Worm (Caenorhabditis elegans) whole organism, young adult: ENCODE measurements around the gene trx-3.

Experiments
- F49E8.2 ChIP-seq: sonication (generic microtip); optimal IDR thresholded peaks from 3 replicates; lab custom pipeline; 2017; ENCODE audit warnings: missing genetic modification characterization, mild to moderate bottlenecking, missing compliant biosample characterization, antibody characterized with exemption, moderate library complexity; ENCODE audit not compliant: insufficient read depth
- F57A8.1 ChIP-seq: fragments of 200-800 bp; sonication (Bioruptor generic); optimal IDR thresholded peaks from 2 replicates; lab custom pipeline; 2018; ENCODE audit warnings: mild to moderate bottlenecking, missing genetic modification characterization, moderate library complexity, missing compliant biosample characterization
- K11D2.4 ChIP-seq: fragments of 200-800 bp; sonication (Bioruptor generic); IDR thresholded peaks from 2 replicates; pipeline ENCODE4 v1.3.6; 2022; ENCODE audit warnings: missing genetic modification reagents, missing genetic modification characterization, missing compliant biosample characterization
- Y56A3A.18 ChIP-seq: fragments of 200-800 bp; sonication (Bioruptor generic); IDR thresholded peaks from 2 replicates; pipeline ENCODE4 v1.3.6; 2022; ENCODE audit warnings: missing genetic modification reagents, missing genetic modification characterization, missing compliant biosample characterization
- ZK185.1 ChIP-seq: sonication (generic microtip); optimal IDR thresholded peaks from 2 replicates; lab custom pipeline; 2016; ENCODE audit warnings: mild to moderate bottlenecking, missing genetic modification characterization, missing compliant biosample characterization; ENCODE audit not compliant: poor library complexity, severe bottlenecking
- aptf-2 ChIP-seq: fragments of 200-800 bp; sonication (Bioruptor generic); conservative IDR thresholded peaks from 2 replicates; pipeline ENCODE4 v1.3.6; 2022; ENCODE audit warnings: missing genetic modification reagents, missing genetic modification characterization, missing compliant biosample characterization
- aptf-3 ChIP-seq: fragments of 200-800 bp; sonication (Bioruptor generic); IDR thresholded peaks from 2 replicates; pipeline ENCODE4 v1.3.6; 2022; ENCODE audit warnings: missing genetic modification characterization, missing compliant biosample characterization
- attf-6 ChIP-seq: fragments of 200-800 bp; sonication (Bioruptor generic); IDR thresholded peaks from 2 replicates; pipeline ENCODE4 v1.3.6; 2022; ENCODE audit warnings: missing genetic modification reagents, missing genetic modification characterization, missing compliant biosample characterization
- ccch-3 ChIP-seq: fragments of 200-800 bp; sonication (Bioruptor generic); optimal IDR thresholded peaks from 2 replicates; lab custom pipeline; 2018; ENCODE audit warnings: mild to moderate bottlenecking, missing genetic modification characterization, missing compliant biosample characterization
- cebp-1 ChIP-seq, 2 experiments: fragments of 200-800 bp in 1 of 2; sonication (Bioruptor generic) in 1 of 2; sonication (generic microtip) in 1 of 2; IDR thresholded peaks in 1 of 2; optimal IDR thresholded peaks in 1 of 2; 2 replicates each; pipeline versions ENCODE4 v1.3.6 to Lab custom; 2017 to 2022; ENCODE audit warnings: missing compliant biosample characterization in 2 of 2, missing genetic modification characterization in 2 of 2, mild to moderate bottlenecking in 1 of 2, missing genetic modification reagents in 1 of 2, moderate library complexity in 1 of 2
- ceh-27 ChIP-seq: fragments of 200-800 bp; sonication (Bioruptor generic); optimal IDR thresholded peaks from 2 replicates; lab custom pipeline; 2018; ENCODE audit warnings: mild to moderate bottlenecking, missing genetic modification characterization, moderate library complexity, missing compliant biosample characterization
- ceh-91 ChIP-seq: fragments of 200-800 bp; sonication (Bioruptor generic); IDR thresholded peaks from 2 replicates; pipeline ENCODE4 v1.3.6; 2022; ENCODE audit warnings: missing genetic modification reagents, missing genetic modification characterization, missing compliant biosample characterization
- chd-7 ChIP-seq: sonication (generic microtip); optimal IDR thresholded peaks from 2 replicates; lab custom pipeline; 2016; ENCODE audit warnings: mild to moderate bottlenecking, missing genetic modification characterization, moderate library complexity, missing compliant biosample characterization
- dpl-1 ChIP-seq: fragments of 150-350 bp; optimal IDR thresholded peaks from 2 replicates; lab custom pipeline; 2014; ENCODE audit warnings: missing biosample characterization, missing genetic modification reagents, missing genetic modification characterization
- egl-18 ChIP-seq: fragments of 200-800 bp; sonication (Bioruptor generic); IDR thresholded peaks from 2 replicates; pipeline ENCODE4 v1.3.6; 2022; ENCODE audit warnings: missing genetic modification reagents, missing genetic modification characterization, missing compliant biosample characterization
- lag-1 ChIP-seq: fragments of 200-800 bp; sonication (Bioruptor generic); IDR thresholded peaks from 2 replicates; pipeline ENCODE4 v1.3.6; 2022; ENCODE audit warnings: missing genetic modification reagents, missing genetic modification characterization, missing compliant biosample characterization
- let-526 ChIP-seq: fragments of 200-800 bp; sonication (Bioruptor generic); IDR thresholded peaks from 2 replicates; pipeline ENCODE4 v1.3.6; 2022; ENCODE audit warnings: missing genetic modification reagents, missing genetic modification characterization, missing compliant biosample characterization
- lin-26 ChIP-seq: fragments of 200-800 bp; sonication (Bioruptor generic); IDR thresholded peaks from 2 replicates; pipeline ENCODE4 v1.3.6; 2022; ENCODE audit warnings: missing genetic modification reagents, missing genetic modification characterization, missing compliant biosample characterization
- lin-35 ChIP-seq, 3 experiments: fragments of 150-350 bp in 2 of 3; sonication (generic microtip) in 1 of 3; optimal IDR thresholded peaks; 2 replicates each; lab custom pipeline; 2014 to 2018; ENCODE audit warnings: missing biosample characterization in 3 of 3, missing genetic modification characterization in 3 of 3, missing genetic modification reagents in 3 of 3
- lir-1 ChIP-seq: fragments of 200-800 bp; sonication (Bioruptor generic); conservative IDR thresholded peaks from 2 replicates; pipeline ENCODE4 v1.3.6; 2022; ENCODE audit warnings: missing genetic modification reagents, missing genetic modification characterization, missing compliant biosample characterization
- lsy-27 ChIP-seq: sonication (generic microtip); optimal IDR thresholded peaks from 2 replicates; lab custom pipeline; 2017; ENCODE audit warnings: missing genetic modification characterization, mild to moderate bottlenecking, missing compliant biosample characterization, antibody characterized with exemption, missing genotype, borderline replicate concordance; ENCODE audit not compliant: insufficient read depth
- mcd-1 ChIP-seq: fragments of 200-800 bp; sonication (Bioruptor generic); IDR thresholded peaks from 2 replicates; pipeline ENCODE4 v1.3.6; 2022; ENCODE audit warnings: missing genetic modification reagents, missing genetic modification characterization, missing compliant biosample characterization
- mel-28 ChIP-seq: sonication (generic microtip); optimal IDR thresholded peaks from 2 replicates; lab custom pipeline; 2016; ENCODE audit warnings: borderline replicate concordance, mild to moderate bottlenecking, missing genetic modification characterization, missing compliant biosample characterization
- nfya-2 ChIP-seq: fragments of 200-800 bp; sonication (Bioruptor generic); IDR thresholded peaks from 2 replicates; pipeline ENCODE4 v1.3.6; 2022; ENCODE audit warnings: missing genetic modification reagents, missing genetic modification characterization, missing compliant biosample characterization
- nfyb-1 ChIP-seq: fragments of 200-800 bp; sonication (Bioruptor generic); IDR thresholded peaks from 2 replicates; pipeline ENCODE4 v1.3.6; 2022; ENCODE audit warnings: missing genetic modification reagents, missing genetic modification characterization, missing compliant biosample characterization
- nhr-179 ChIP-seq: sonication (generic microtip); optimal IDR thresholded peaks from 2 replicates; lab custom pipeline; 2016; ENCODE audit warnings: mild to moderate bottlenecking, missing genetic modification characterization, missing compliant biosample characterization
- nhr-80 ChIP-seq: sonication (generic microtip); optimal IDR thresholded peaks from 2 replicates; lab custom pipeline; 2016; ENCODE audit warnings: missing genetic modification characterization, missing compliant biosample characterization
- sptf-2 ChIP-seq: fragments of 200-800 bp; sonication (Bioruptor generic); optimal IDR thresholded peaks from 2 replicates; lab custom pipeline; 2018; ENCODE audit warnings: mild to moderate bottlenecking, missing genetic modification characterization, missing compliant biosample characterization
- tbp1 ChIP-seq: fragments of 200-800 bp; sonication (Bioruptor generic); optimal IDR thresholded peaks from 2 replicates; lab custom pipeline; 2018; ENCODE audit warnings: mild to moderate bottlenecking, missing genetic modification characterization, missing compliant biosample characterization
- tbx-9 ChIP-seq: sonication (generic microtip); optimal IDR thresholded peaks from 2 replicates; lab custom pipeline; 2016; ENCODE audit warnings: borderline replicate concordance, missing genetic modification characterization, inconsistent platforms, missing compliant biosample characterization
- zfh-2 ChIP-seq: fragments of 200-800 bp; sonication (Bioruptor generic); conservative IDR thresholded peaks from 2 replicates; pipeline ENCODE4 v1.3.6; 2022; ENCODE audit warnings: missing genetic modification reagents, missing genetic modification characterization, missing compliant biosample characterization
- ztf-26 ChIP-seq: sonication (generic microtip); optimal IDR thresholded peaks from 2 replicates; lab custom pipeline; 2017; ENCODE audit warnings: missing genetic modification characterization, missing compliant biosample characterization

Gene trx-3

DNA sequence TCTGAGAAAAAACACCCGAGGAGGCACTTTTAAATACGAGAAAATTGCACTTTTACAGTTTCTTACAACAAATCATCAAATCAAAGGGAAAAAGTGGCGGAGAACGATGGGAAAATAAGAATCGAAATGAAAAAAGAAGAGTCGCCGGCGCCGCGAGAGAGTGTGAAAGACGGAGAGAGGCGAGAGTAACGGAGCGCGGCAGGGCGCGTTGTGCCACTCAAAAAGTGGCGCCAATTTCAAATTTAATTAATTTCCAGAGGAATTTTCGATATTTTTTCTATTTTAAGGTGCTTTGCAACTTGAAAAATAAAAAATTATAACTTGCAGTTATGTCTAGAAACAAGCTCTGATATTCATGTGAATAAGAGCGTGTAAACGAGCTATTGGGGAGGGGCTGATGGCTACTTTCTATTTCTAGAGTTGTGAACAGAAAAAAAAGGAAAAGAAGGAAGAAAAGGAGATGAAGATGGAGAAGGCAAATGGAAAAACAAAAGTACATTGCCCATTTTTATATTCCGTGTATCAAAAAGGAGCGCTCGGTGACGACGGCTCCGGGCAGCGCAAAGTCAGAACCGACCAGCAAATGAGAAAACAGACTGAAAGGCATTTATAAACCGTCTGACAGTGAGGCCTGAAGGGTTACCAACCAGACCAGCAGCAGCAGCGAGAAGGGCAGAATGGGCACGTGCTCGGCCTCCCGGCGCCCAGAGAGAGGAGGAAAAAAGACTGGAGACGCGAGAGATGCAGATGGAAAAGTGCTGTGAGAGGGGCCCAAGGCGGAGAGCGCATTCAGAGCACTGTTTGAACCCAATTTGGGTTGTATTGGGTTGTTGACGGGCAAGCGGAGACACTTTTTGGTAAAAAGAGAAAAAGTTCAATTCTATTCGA, 15.7 kb upstream of the trx-3 start (continued):
- TF ChIP-seq tbx-9 (tag; lab: Kevin White, UChicago) (no peak), F49E8.2 (tag; lab: Kevin White, UChicago) (no peak), mel-28 (tag; lab: Kevin White, UChicago) (no peak), nhr-179 (tag; lab: Kevin White, UChicago) (no peak), F57A8.1 (GFP tag; lab: Kevin White, UChicago) (no peak), dpl-1 (GFP tag; lab: Kevin White, UChicago) (peak; percentile 4), ztf-26 (tag; lab: Kevin White, UChicago) (no peak), tbp1 (GFP tag; lab: Kevin White, UChicago) (peak; percentile 20), mcd-1 (GFP tag; lab: Robert Waterston, UW) (peak; percentile 58), lin-26 (GFP tag; lab: Robert Waterston, UW) (no peak), lir-1 (GFP tag; lab: Robert Waterston, UW) (peak; percentile 38; the same call in 1 of the 2 replicates), ZK185.1 (no peak), aptf-3 (0 out of 2 replicates have a peak, but pooled peaks have one; percentile 34), nfyb-1 (GFP tag; lab: Robert Waterston, UW) (peak; percentile 63), lsy-27 (no peak)

DNA sequence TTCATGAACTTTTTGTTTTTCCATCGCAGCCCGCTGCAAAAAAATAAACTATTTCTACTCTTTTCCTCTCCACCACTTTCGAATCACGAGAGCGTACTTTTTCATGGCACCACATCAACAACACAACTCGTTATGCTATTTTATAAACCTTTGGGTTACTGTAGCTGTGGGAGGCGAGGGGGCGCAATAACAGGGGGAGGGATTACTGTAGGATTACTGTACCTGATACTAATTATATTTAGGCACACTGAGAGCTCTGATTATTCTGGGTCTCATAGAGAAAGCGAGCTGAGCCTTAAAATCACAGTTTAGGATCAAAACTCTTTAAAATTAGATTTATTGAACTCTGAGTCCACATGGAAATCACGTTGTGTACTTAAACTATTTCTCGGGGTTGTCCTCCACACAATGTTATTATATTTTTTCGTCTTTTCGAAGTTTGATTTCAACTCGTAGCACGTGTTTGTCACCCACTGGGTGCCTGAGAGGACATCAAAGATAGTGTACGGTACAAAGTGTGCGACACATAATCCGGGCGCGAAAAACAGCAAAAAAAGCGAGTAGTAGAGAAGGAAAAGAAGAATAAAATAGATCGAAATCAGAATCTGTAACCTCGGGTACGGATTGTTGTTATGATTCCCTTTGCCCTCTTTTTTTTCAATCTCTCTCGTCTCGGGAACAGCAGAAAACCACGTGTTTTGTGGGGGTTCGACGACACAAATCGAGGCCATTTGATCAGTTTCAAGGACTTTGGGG, 14.2 kb upstream of the trx-3 start:
- TF ChIP-seq lag-1 (GFP tag; lab: Robert Waterston, UW) (no peak), chd-7 (peak; percentile 11), ceh-27 (peak; percentile 11), egl-18 (GFP tag; lab: Robert Waterston, UW) (no peak), lir-1 (GFP tag; lab: Robert Waterston, UW) (0 out of 2 replicates have a peak, but pooled peaks have one; percentile 19), ccch-3 (GFP tag; lab: Kevin White, UChicago) (no peak), K11D2.4 (GFP tag; lab: Robert Waterston, UW) (0 out of 2 replicates have a peak, but pooled peaks have one; percentile 10), lsy-27 (no peak), let-526 (GFP tag; lab: Robert Waterston, UW) (peak; percentile 8; the same call in 1 of the 2 replicates), tbp1 (GFP tag; lab: Kevin White, UChicago) (peak; percentile 11), Y56A3A.18 (GFP tag; lab: Robert Waterston, UW) (0 out of 2 replicates have a peak, but pooled peaks have one; percentile 6), cebp-1 (GFP tag; IDR thresholded peaks at IDR 0.05; lab: Robert Waterston, UW) (no peak), cebp-1 (tag; optimal IDR thresholded peaks at IDR 0.05; lab: Kevin White, UChicago) (peak; percentile 44), ceh-91 (GFP tag; lab: Robert Waterston, UW) (no peak), mcd-1 (GFP tag; lab: Robert Waterston, UW) (peak; percentile 5; the same call in 1 of the 2 replicates), lin-35 (GFP tag; optimal IDR thresholded peaks at IDR 0.05; lab: Kevin White, UChicago) (peak in 1 of 3 experiments; percentile 14), zfh-2 (GFP tag; lab: Robert Waterston, UW) (no peak), sptf-2 (GFP tag; lab: Kevin White, UChicago) (no peak), nhr-80 (peak; percentile 30), nfya-2 (GFP tag; lab: Robert Waterston, UW) (no peak), aptf-2 (GFP tag; lab: Robert Waterston, UW) (no peak), attf-6 (GFP tag; lab: Robert Waterston, UW) (0 out of 2 replicates have a peak, but pooled peaks have one; percentile 23)
